Fruit fly (Drosophila melanogaster): ENCODE measurements around the gene png.

png gene

dm6 chrX:1399056-1400003, 41.9 kb upstream of the png start (continued):
- TF ChIP-seq CG17328 (GFP tag; IDR thresholded peaks at IDR 0.05) (peak; percentile 13; the same call in 1 of the 2 replicates), Sox100B (GFP tag; optimal IDR thresholded peaks at IDR 0.05) (peak; percentile 1), CG34422 (GFP tag; IDR thresholded peaks at IDR 0.05) (peak; percentile 24; the same call in 1 of the 3 replicates), CG2889 (GFP tag; IDR thresholded peaks at IDR 0.05) (no peak), dm (GFP tag; optimal IDR thresholded peaks at IDR 0.05) (peak; percentile 12), CG34224 (GFP tag; IDR thresholded peaks at IDR 0.05; ENCODE audit: partially characterized antibody) (peak; percentile 39; the same call in 2 of the 3 replicates), Dip3 (GFP tag; optimal IDR thresholded peaks at IDR 0.05) (peak; percentile 38), nerfin-2 (GFP tag; IDR thresholded peaks at IDR 0.05; ENCODE audit: partially characterized antibody) (0 out of 2 replicates have a peak, but pooled peaks have one; percentile 40), dimm (GFP tag; IDR thresholded peaks at IDR 0.05) (no peak), NC2α (GFP tag; optimal IDR thresholded peaks at IDR 0.05) (no peak), Bdp1 (GFP tag; optimal IDR thresholded peaks at IDR 0.05) (peak; percentile 3), Myb (GFP tag; optimal IDR thresholded peaks at IDR 0.05) (peak; percentile 56), Fer3 (tag; optimal IDR thresholded peaks at IDR 0.05) (no peak), knrl (GFP tag; IDR thresholded peaks at IDR 0.05; ENCODE audit: partially characterized antibody) (peak; percentile 50; the same call in 1 of the 3 replicates), corto (GFP tag; optimal IDR thresholded peaks at IDR 0.05) (no peak), CG1647 (GFP tag; optimal IDR thresholded peaks at IDR 0.05) (no peak), CG43689 (GFP tag; IDR thresholded peaks at IDR 0.05) (no peak), gce (GFP tag; IDR thresholded peaks at IDR 0.05) (0 out of 3 replicates have a peak, but pooled peaks have one; percentile 9), abd-A (tag; optimal IDR thresholded peaks at IDR 0.05) (peak; percentile 73), wdn (GFP tag; IDR thresholded peaks at IDR 0.05) (no peak), disco-r (GFP tag; optimal IDR thresholded peaks at IDR 0.05) (no peak), Eip74EF (GFP tag; optimal IDR thresholded peaks at IDR 0.05) (peak in 1 of 2 experiments; percentile 35), unc-4 (GFP tag; IDR thresholded peaks at IDR 0.05; ENCODE audit: partially characterized antibody) (peak; percentile 36; the same call in 1 of the 2 replicates), CTCF (GFP tag; optimal IDR thresholded peaks at IDR 0.05) (peak; percentile 60), CG3163 (GFP tag; optimal IDR thresholded peaks at IDR 0.05) (peak; percentile 37), CG33557 (GFP tag; optimal IDR thresholded peaks at IDR 0.05) (peak; percentile 47), Hey (tag; optimal IDR thresholded peaks at IDR 0.05) (peak; percentile 30), Ets65A (GFP tag) (peak; percentile 85), E2f2 (GFP tag; IDR thresholded peaks at IDR 0.05) (peak; percentile 85), insv (GFP tag; optimal IDR thresholded peaks at IDR 0.05) (peak in 1 of 2 experiments; percentile 65), CG10959 (GFP tag; IDR thresholded peaks at IDR 0.05) (no peak), CG34376 (GFP tag; optimal IDR thresholded peaks at IDR 0.05) (peak; percentile 3), CG9215 (GFP tag; IDR thresholded peaks at IDR 0.05) (peak; percentile 23), HmgZ (tag; optimal IDR thresholded peaks at IDR 0.05) (peak; percentile 71), Scr (GFP tag; IDR thresholded peaks at IDR 0.05; ENCODE audit: partially characterized antibody) (peak; percentile 29; the same call in 1 of the 2 replicates), Meics (GFP tag; optimal IDR thresholded peaks at IDR 0.05) (no peak), ken (GFP tag; IDR thresholded peaks at IDR 0.05) (peak; percentile 39; the same call in 1 of the 3 replicates), Xrp1 (GFP tag; IDR thresholded peaks at IDR 0.05) (no peak), grau (tag; optimal IDR thresholded peaks at IDR 0.05) (peak; percentile 14), CG1832 (GFP tag; optimal IDR thresholded peaks at IDR 0.05) (peak; percentile 99), CG8290 (GFP tag; optimal IDR thresholded peaks at IDR 0.05) (peak; percentile 60), CG8290 (tag; optimal IDR thresholded peaks at IDR 0.05) (peak in 1 of 2 experiments; percentile 85), Dek (tag; optimal IDR thresholded peaks at IDR 0.05) (no peak), stc (GFP tag; IDR thresholded peaks at IDR 0.05) (no peak), CG14710 (tag; optimal IDR thresholded peaks at IDR 0.05) (peak; percentile 7), CG6175 (GFP tag; IDR thresholded peaks at IDR 0.05) (0 out of 3 replicates have a peak, but pooled peaks have one; percentile 42), Rx (GFP tag; IDR thresholded peaks at IDR 0.05) (no peak), CG8924 (tag; optimal IDR thresholded peaks at IDR 0.05) (peak; percentile 3), CG18262 (tag; optimal IDR thresholded peaks at IDR 0.05) (peak; percentile 14)
